Worm (Caenorhabditis elegans) whole organism, L1 larva: ENCODE data around the gene clec-47.

Experiments used
- C16A3.4 ChIP-seq: fragments of 150-350 bp; optimal IDR thresholded peaks from 2 replicates; lab custom pipeline; 2014; ENCODE audit warnings: missing biosample characterization, missing genetic modification characterization
- F16B12.6 ChIP-seq: fragments of 150-350 bp; optimal IDR thresholded peaks from 2 replicates; lab custom pipeline; 2014; ENCODE audit warnings: missing biosample characterization, missing genetic modification characterization
- alr-1 ChIP-seq: fragments of 200-800 bp; sonication (Bioruptor generic); optimal IDR thresholded peaks from 2 replicates; lab custom pipeline; 2018; ENCODE audit warnings: borderline replicate concordance, mild to moderate bottlenecking, missing genetic modification characterization, missing compliant biosample characterization
- aly-2 ChIP-seq: fragments of 150-350 bp; optimal IDR thresholded peaks from 2 replicates; lab custom pipeline; 2014; ENCODE audit warnings: missing biosample characterization, missing genetic modification characterization
- ama-1 ChIP-seq: fragments of 150-350 bp; optimal IDR thresholded peaks from 2 replicates; lab custom pipeline; 2014
- blmp-1 ChIP-seq: fragments of 150-350 bp; optimal IDR thresholded peaks from 2 replicates; lab custom pipeline; 2014; ENCODE audit warnings: missing biosample characterization, missing genetic modification characterization
- ceh-63 ChIP-seq: fragments of 200-800 bp; sonication (Bioruptor generic); optimal IDR thresholded peaks from 2 replicates; lab custom pipeline; 2018; ENCODE audit warnings: mild to moderate bottlenecking, missing genetic modification characterization, missing compliant biosample characterization
- ceh-88 ChIP-seq: fragments of 200-800 bp; sonication (Bioruptor generic); IDR thresholded peaks from 2 replicates; pipeline ENCODE4 v1.3.6; 2022; ENCODE audit warnings: missing genetic modification characterization, missing compliant biosample characterization
- ces-1 ChIP-seq: fragments of 150-350 bp; optimal IDR thresholded peaks from 2 replicates; lab custom pipeline; 2014; ENCODE audit warnings: missing biosample characterization, missing genetic modification reagents, missing genetic modification characterization
- efl-1 ChIP-seq, 4 experiments: fragments of 150-350 bp; optimal IDR thresholded peaks in 3 of 4; peaks in 1 of 4; 1 replicate in 1 of 4; 2 replicates in 3 of 4; lab custom pipeline; 2014; ENCODE audit warnings: missing biosample characterization in 2 of 4, missing genetic modification characterization in 2 of 4, missing genetic modification reagents in 2 of 4
- efl-3 ChIP-seq: fragments of 200-800 bp; sonication (Bioruptor generic); optimal IDR thresholded peaks from 2 replicates; lab custom pipeline; 2018; ENCODE audit warnings: mild to moderate bottlenecking, missing genetic modification characterization, missing compliant biosample characterization
- egl-13 ChIP-seq: sonication (generic microtip); optimal IDR thresholded peaks from 2 replicates; lab custom pipeline; 2016; ENCODE audit warnings: missing genotype, missing genetic modification reagents, missing genetic modification characterization, missing compliant biosample characterization
- egl-27 ChIP-seq, 2 experiments: fragments of 150-350 bp in 1 of 2; sonication (generic microtip); optimal IDR thresholded peaks; 3 replicates each; lab custom pipeline; 2017 to 2018; ENCODE audit warnings: missing biosample characterization in 2 of 2, missing genetic modification characterization in 2 of 2, missing genetic modification reagents in 2 of 2
- ets-5 ChIP-seq: fragments of 200-800 bp; sonication (Bioruptor generic); IDR thresholded peaks from 2 replicates; pipeline ENCODE4 v1.3.6; 2022; ENCODE audit warnings: missing genetic modification characterization, missing compliant biosample characterization
- fkh-10 ChIP-seq: sonication (generic microtip); optimal IDR thresholded peaks from 2 replicates; lab custom pipeline; 2017; ENCODE audit warnings: missing biosample characterization, missing genetic modification reagents, missing genetic modification characterization
- hlh-4 ChIP-seq: sonication (generic microtip); optimal IDR thresholded peaks from 2 replicates; lab custom pipeline; 2016; ENCODE audit warnings: mild to moderate bottlenecking, missing genetic modification characterization, missing compliant biosample characterization
- isw-1 ChIP-seq: fragments of 200-800 bp; sonication (Bioruptor generic); IDR thresholded peaks from 2 replicates; pipeline ENCODE4 v1.3.6; 2022; ENCODE audit warnings: missing genetic modification characterization, missing compliant biosample characterization
- lin-15B ChIP-seq: fragments of 150-350 bp; sonication (generic microtip); optimal IDR thresholded peaks from 3 replicates; lab custom pipeline; 2014; ENCODE audit warnings: missing biosample characterization, missing genetic modification characterization
- lin-35 ChIP-seq, 2 experiments: fragments of 150-350 bp; optimal IDR thresholded peaks; 2 replicates each; lab custom pipeline; 2014; ENCODE audit warnings: missing biosample characterization in 2 of 2, missing genetic modification characterization in 2 of 2, missing genetic modification reagents in 2 of 2
- lir-3 ChIP-seq: sonication (generic microtip); optimal IDR thresholded peaks from 2 replicates; lab custom pipeline; 2016; ENCODE audit warnings: mild to moderate bottlenecking, missing genetic modification characterization, moderate library complexity, missing compliant biosample characterization; ENCODE audit not compliant: poor library complexity
- lsy-2 ChIP-seq, 2 experiments: fragments of 150-350 bp; optimal IDR thresholded peaks; 2 replicates each; lab custom pipeline; 2014; ENCODE audit warnings: missing biosample characterization in 2 of 2, missing genetic modification characterization in 2 of 2
- mab-9 ChIP-seq: fragments of 200-800 bp; sonication (Bioruptor generic); IDR thresholded peaks from 2 replicates; pipeline ENCODE4 v1.3.6; 2022; ENCODE audit warnings: missing genetic modification reagents, missing genetic modification characterization, missing compliant biosample characterization
- mef-2 ChIP-seq: fragments of 150-350 bp; optimal IDR thresholded peaks from 2 replicates; lab custom pipeline; 2014; ENCODE audit warnings: missing biosample characterization, missing genetic modification characterization
- mep-1 ChIP-seq: fragments of 150-350 bp; optimal IDR thresholded peaks from 2 replicates; lab custom pipeline; 2014; ENCODE audit warnings: missing biosample characterization, missing genetic modification characterization
- nhr-20 ChIP-seq: sonication (generic microtip); optimal IDR thresholded peaks from 2 replicates; lab custom pipeline; 2016; ENCODE audit warnings: mild to moderate bottlenecking, missing genetic modification characterization, missing compliant biosample characterization
- nhr-237 ChIP-seq: fragments of 150-350 bp; optimal IDR thresholded peaks from 2 replicates; lab custom pipeline; 2014; ENCODE audit warnings: missing biosample characterization, missing genetic modification characterization
- nhr-71 ChIP-seq: sonication (generic microtip); optimal IDR thresholded peaks from 2 replicates; lab custom pipeline; 2016; ENCODE audit warnings: mild to moderate bottlenecking, missing genetic modification characterization, moderate library complexity, missing compliant biosample characterization
- nhr-77 ChIP-seq: fragments of 150-350 bp; optimal IDR thresholded peaks from 2 replicates; lab custom pipeline; 2014; ENCODE audit warnings: missing biosample characterization, missing genetic modification characterization
- nhr-85 ChIP-seq: sonication (generic microtip); peaks from one replicate; lab custom pipeline; 2016; ENCODE audit warnings: missing genetic modification characterization, inconsistent platforms, missing compliant biosample characterization
- nhr-90 ChIP-seq: sonication (generic microtip); optimal IDR thresholded peaks from 2 replicates; lab custom pipeline; 2016; ENCODE audit warnings: mild to moderate bottlenecking, missing genetic modification characterization, missing compliant biosample characterization; ENCODE audit not compliant: poor library complexity
- pag-3 ChIP-seq: sonication (generic microtip); optimal IDR thresholded peaks from 2 replicates; lab custom pipeline; 2017; ENCODE audit warnings: missing genetic modification characterization, mild to moderate bottlenecking, missing compliant biosample characterization, antibody characterized with exemption, borderline replicate concordance; ENCODE audit not compliant: insufficient read depth
- pqm-1 ChIP-seq: sonication (generic microtip); optimal IDR thresholded peaks from 3 replicates; lab custom pipeline; 2017; ENCODE audit warnings: missing biosample characterization, missing genetic modification characterization
- snpc-4 ChIP-seq: fragments of 150-350 bp; optimal IDR thresholded peaks from 2 replicates; lab custom pipeline; 2014; ENCODE audit warnings: missing biosample characterization, missing genetic modification characterization
- snu-23 ChIP-seq: sonication (generic microtip); optimal IDR thresholded peaks from 2 replicates; lab custom pipeline; 2016; ENCODE audit warnings: missing genetic modification characterization, missing compliant biosample characterization
- swsn-7 ChIP-seq: sonication (generic microtip); optimal IDR thresholded peaks from 2 replicates; lab custom pipeline; 2016; ENCODE audit warnings: missing genetic modification characterization, missing compliant biosample characterization
- unc-30 ChIP-seq: sonication (generic microtip); optimal IDR thresholded peaks from 2 replicates; lab custom pipeline; 2017; ENCODE audit warnings: missing biosample characterization, missing genetic modification characterization
- unc-98 ChIP-seq: fragments of 200-800 bp; sonication (Bioruptor generic); IDR thresholded peaks from 2 replicates; pipeline ENCODE4 v1.3.6; 2022; ENCODE audit warnings: missing genetic modification characterization, missing compliant biosample characterization
- zag-1 ChIP-seq: fragments of 150-350 bp; optimal IDR thresholded peaks from 2 replicates; lab custom pipeline; 2014; ENCODE audit warnings: missing biosample characterization, missing genetic modification characterization
- ztf-11 ChIP-seq, 2 experiments: sonication (generic microtip); optimal IDR thresholded peaks; 2 replicates each; lab custom pipeline; 2016 to 2017; ENCODE audit warnings: missing genetic modification characterization in 2 of 2, missing biosample characterization in 1 of 2, missing compliant biosample characterization in 1 of 2
- ztf-4 ChIP-seq: fragments of 150-350 bp; optimal IDR thresholded peaks from 2 replicates; lab custom pipeline; 2014; ENCODE audit warnings: missing biosample characterization, missing genetic modification characterization

The clec-47 gene

ce11 chrV:15143798-15144197, 31.8 kb upstream of the clec-47 start, which contains the start of gene K08F9.4 (continued):
- TF ChIP-seq snu-23 (GFP tag; lab: Kevin White, UChicago) = peak; percentile 79
- peak; percentile 75 to 85 for TF ChIP-seq lin-35 (GFP tag; optimal IDR thresholded peaks at IDR 0.05; lab: Kevin White, UChicago)
- TF ChIP-seq lsy-2 (tag; optimal IDR thresholded peaks at IDR 0.05; lab: Kevin White, UChicago) = peak; percentile 75 to 82
- peak; percentile 75 for TF ChIP-seq nhr-90 (tag; lab: Kevin White, UChicago)
- TF ChIP-seq nhr-85 = peak; percentile 89
- peak; percentile 55 for TF ChIP-seq nhr-237 (tag; lab: Kevin White, UChicago)
- TF ChIP-seq ceh-88 (GFP tag; lab: Robert Waterston, UW) = no peak
- TF ChIP-seq nhr-71 = peak; percentile 80
- TF ChIP-seq fkh-10 = no peak
- TF ChIP-seq mab-9 (GFP tag; lab: Robert Waterston, UW) = no peak
- TF ChIP-seq egl-27 (tag; optimal IDR thresholded peaks at IDR 0.05; lab: Kevin White, UChicago) = no peak
- TF ChIP-seq unc-30 = no peak
- TF ChIP-seq nhr-77 (tag; lab: Kevin White, UChicago) = no peak
- TF ChIP-seq mep-1 (tag; lab: Kevin White, UChicago) = peak; percentile 83
- TF ChIP-seq ces-1 (GFP tag; lab: Kevin White, UChicago) = no peak
- peak; percentile 82 to 83 for TF ChIP-seq efl-1 (optimal IDR thresholded peaks at IDR 0.05; lab: Kevin White, UChicago)
- peak; percentile 72 to 95 for TF ChIP-seq efl-1 (GFP tag; optimal IDR thresholded peaks at IDR 0.05 in 1 of 2; lab: Kevin White, UChicago)
- no peak for TF ChIP-seq aly-2
- TF ChIP-seq F16B12.6 = peak; percentile 38
- no peak for TF ChIP-seq ztf-4 (tag; lab: Kevin White, UChicago)
- peak; percentile 72 for TF ChIP-seq snpc-4 (tag; lab: Kevin White, UChicago)

DNA sequence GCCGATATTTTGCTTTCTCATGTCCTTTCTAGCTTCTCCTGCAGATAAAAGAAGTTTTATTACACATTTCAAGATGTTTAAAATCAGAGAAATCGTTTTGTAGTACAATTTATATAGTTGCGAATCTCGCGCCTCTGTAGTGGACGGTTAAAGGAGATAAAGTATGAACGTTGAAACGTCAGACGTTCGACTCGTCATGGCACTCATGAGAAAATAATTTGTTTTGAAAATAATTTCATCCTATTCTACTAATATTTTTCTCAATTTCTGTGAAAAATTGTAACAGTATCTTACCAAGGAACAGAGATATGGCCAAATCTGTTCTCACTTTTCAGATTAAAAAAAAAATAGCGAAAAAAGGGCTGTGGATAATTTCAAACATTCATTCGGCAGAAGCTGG, 27.8 kb upstream of the clec-47 start, which contains the start of gene T09F5.20:
Gene T09F5.20 (minus strand): TSS at position 101 of the 400 bp plus-strand sequence.
- no peak for TF ChIP-seq pag-3
- TF ChIP-seq ama-1 (lab: Kevin White, UChicago) = no peak
- no peak for TF ChIP-seq alr-1
- no peak for TF ChIP-seq nhr-85
- TF ChIP-seq ceh-88 (GFP tag; lab: Robert Waterston, UW) = no peak
- TF ChIP-seq hlh-4 = no peak
- no peak for TF ChIP-seq nhr-237 (tag; lab: Kevin White, UChicago)
- no peak for TF ChIP-seq lir-3
- no peak for TF ChIP-seq lin-15B (tag; lab: Kevin White, UChicago)
- TF ChIP-seq nhr-90 (tag; lab: Kevin White, UChicago) = no peak
- TF ChIP-seq blmp-1 (tag; lab: Kevin White, UChicago) = no peak
- no peak for TF ChIP-seq zag-1 (tag; lab: Kevin White, UChicago)
- no peak for TF ChIP-seq aly-2
- TF ChIP-seq pqm-1 (tag; lab: Kevin White, UChicago) = no peak
- TF ChIP-seq ceh-63 (GFP tag; lab: Kevin White, UChicago) = no peak

DNA sequence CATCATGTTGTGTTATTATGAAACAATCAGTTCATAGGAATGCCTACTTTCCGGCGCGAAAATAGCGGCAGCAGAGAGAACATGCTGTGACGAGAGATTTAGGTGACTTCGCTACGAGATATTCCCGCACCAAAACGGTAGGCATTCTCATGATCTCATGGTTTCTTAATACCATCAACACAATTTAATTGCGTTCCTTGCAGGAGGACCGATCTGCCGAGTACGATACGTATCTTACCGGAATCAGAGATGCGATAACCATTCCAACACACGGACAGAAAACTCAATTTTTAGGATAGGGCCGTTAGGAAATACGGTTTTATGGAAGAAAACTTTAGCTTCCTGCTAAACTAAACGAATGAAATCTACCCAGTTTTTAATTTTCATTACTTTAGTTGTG, 26.8 kb upstream of the clec-47 start, which contains the start of gene T09F5.1:
Gene T09F5.1 (plus strand): TSS at position 301 of the 400 bp plus-strand sequence.
- no peak for TF ChIP-seq nhr-237 (tag; lab: Kevin White, UChicago)

DNA sequence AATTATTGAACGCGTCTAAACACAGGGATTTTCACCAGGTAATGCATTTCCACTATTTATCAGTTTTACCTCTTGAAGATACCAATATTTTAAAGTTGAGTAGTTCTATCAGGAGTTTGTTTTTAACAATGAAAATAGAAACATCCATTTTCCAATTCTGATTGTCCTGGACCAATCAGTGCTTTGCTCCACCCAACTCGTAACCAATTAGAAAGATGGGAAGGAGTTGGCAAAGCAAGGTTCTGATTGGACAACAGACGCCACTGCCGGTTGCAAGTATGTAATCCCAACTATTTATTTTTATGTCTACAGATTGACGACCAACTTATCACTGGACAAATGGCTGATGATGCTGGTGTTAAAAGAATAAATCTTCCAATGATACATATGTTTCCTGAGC, 25.4 kb upstream of the clec-47 start:
- no peak for TF ChIP-seq efl-3 (GFP tag; lab: Kevin White, UChicago)
- no peak for TF ChIP-seq nhr-71
- TF ChIP-seq mef-2 (tag; lab: Kevin White, UChicago) = no peak
- no peak for TF ChIP-seq nhr-20 (tag; lab: Kevin White, UChicago)
- no peak for TF ChIP-seq ztf-11 (tag; optimal IDR thresholded peaks at IDR 0.05; lab: Kevin White, UChicago)
- TF ChIP-seq ets-5 = no peak
- TF ChIP-seq swsn-7 (tag; lab: Kevin White, UChicago) = no peak
- TF ChIP-seq egl-13 (tag; lab: Kevin White, UChicago) = no peak
- no peak for TF ChIP-seq unc-98
- TF ChIP-seq C16A3.4 = no peak
- TF ChIP-seq isw-1 (GFP tag; lab: Robert Waterston, UW) = no peak
- TF ChIP-seq mab-9 (GFP tag; lab: Robert Waterston, UW) = no peak
